Fruit fly (Drosophila melanogaster): ENCODE results near the gene CG4733.

DNA sequence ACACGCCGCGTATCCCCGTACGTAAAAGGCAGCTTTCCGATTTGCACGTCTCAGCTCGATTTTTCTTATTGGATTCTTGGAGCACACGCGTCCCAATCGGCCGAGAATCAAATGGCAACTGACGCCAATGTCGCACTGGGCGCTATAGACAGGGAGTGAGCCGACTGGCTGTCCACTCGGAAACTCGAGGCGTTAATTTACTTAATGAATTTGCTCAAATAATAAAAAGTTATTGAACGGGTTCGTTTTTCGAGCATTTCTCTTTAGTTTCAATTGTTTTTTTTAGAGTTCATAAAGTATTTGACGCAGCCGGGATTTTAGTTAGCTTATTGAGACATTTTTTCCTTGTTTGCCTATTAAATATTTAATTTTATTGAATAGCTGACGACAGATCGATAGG lies 34.8 kb downstream of the CG4733 start, which contains the start of gene CG4462:
- TF ChIP-seq pan (optimal IDR thresholded peaks at IDR 0.05) (no peak), jim (GFP tag; optimal IDR thresholded peaks at IDR 0.05) (no peak), Hr83 (GFP tag; optimal IDR thresholded peaks at IDR 0.05; ENCODE audit: poor library complexity, severe bottlenecking) (no peak), woc (GFP tag; optimal IDR thresholded peaks at IDR 0.05) (no peak), Hr78 (GFP tag; optimal IDR thresholded peaks at IDR 0.05) (no peak), sv (GFP tag; optimal IDR thresholded peaks at IDR 0.05) (no peak), Jra (GFP tag; optimal IDR thresholded peaks at IDR 0.05) (no peak), Hnf4 (GFP tag; optimal IDR thresholded peaks at IDR 0.05) (no peak), dmrt93B (GFP tag; optimal IDR thresholded peaks at IDR 0.05) (no peak)
